Fruit fly (Drosophila melanogaster) whole organism, embryonic: ENCODE measurements around the gene Klp61F.
A peak's percentile ranks its signal among the peaks of the same experiment; 100 is the strongest.

Source experiments
- CG10979 ChIP-seq: fragments of 200-800 bp; sonication (Bioruptor generic); optimal IDR thresholded peaks from 2 replicates; lab custom pipeline; 2018; ENCODE audit warnings: missing biosample characterization, mild to moderate bottlenecking, missing genetic modification characterization, moderate library complexity
- CG11696 ChIP-seq: fragments of 200-800 bp; sonication (Bioruptor generic); IDR thresholded peaks from 2 replicates; pipeline ENCODE4 v1.3.6; 2022; ENCODE audit warnings: missing biosample characterization, missing genetic modification characterization
- CG11723 ChIP-seq: fragments of 200-800 bp; sonication (Bioruptor generic); optimal IDR thresholded peaks from 2 replicates; lab custom pipeline; 2017; ENCODE audit warnings: missing biosample characterization, mild to moderate bottlenecking, missing genetic modification characterization
- CG13894 ChIP-seq: fragments of 200-800 bp; sonication (Bioruptor generic); optimal IDR thresholded peaks from 3 replicates; lab custom pipeline; 2018; ENCODE audit warnings: missing biosample characterization, mild to moderate bottlenecking, missing genetic modification characterization, moderate library complexity
- CG16815 ChIP-seq: fragments of 200-800 bp; sonication (Bioruptor generic); optimal IDR thresholded peaks from 3 replicates; lab custom pipeline; 2017; ENCODE audit warnings: missing biosample characterization, mild to moderate bottlenecking, missing genetic modification characterization
- CG17359 ChIP-seq: fragments of 200-800 bp; sonication (Bioruptor generic); optimal IDR thresholded peaks from 3 replicates; lab custom pipeline; 2018; ENCODE audit warnings: missing biosample characterization, mild to moderate bottlenecking, missing genetic modification characterization, moderate library complexity
- CG2120 ChIP-seq: fragments of 200-800 bp; sonication (Bioruptor generic); optimal IDR thresholded peaks from 3 replicates; lab custom pipeline; 2016; ENCODE audit warnings: missing biosample characterization, missing genetic modification characterization
- CG2202 ChIP-seq: fragments of 200-800 bp; sonication (Bioruptor generic); optimal IDR thresholded peaks from 2 replicates; lab custom pipeline; 2018; ENCODE audit warnings: missing biosample characterization, mild to moderate bottlenecking, missing genetic modification characterization
- CG3281 ChIP-seq: fragments of 200-800 bp; sonication (Bioruptor generic); optimal IDR thresholded peaks from 3 replicates; lab custom pipeline; 2017; ENCODE audit warnings: missing biosample characterization, mild to moderate bottlenecking, missing genetic modification characterization
- CG33213 ChIP-seq: fragments of 200-800 bp; sonication (Bioruptor generic); optimal IDR thresholded peaks from 3 replicates; lab custom pipeline; 2016; ENCODE audit warnings: missing biosample characterization, missing genetic modification characterization
- CG3847 ChIP-seq: fragments of 200-800 bp; sonication (Bioruptor generic); IDR thresholded peaks from 2 replicates; pipeline ENCODE4 v1.3.6; 2022; ENCODE audit warnings: missing biosample characterization, missing genetic modification characterization
- CG6175 ChIP-seq: fragments of 200-800 bp; sonication (Bioruptor generic); IDR thresholded peaks from 3 replicates; pipeline ENCODE4 v1.3.6; 2022; ENCODE audit warnings: missing biosample characterization, missing genetic modification characterization
- CG7271 ChIP-seq: fragments of 200-800 bp; sonication (Bioruptor generic); optimal IDR thresholded peaks from 2 replicates; lab custom pipeline; 2018; ENCODE audit warnings: missing biosample characterization, mild to moderate bottlenecking, missing genetic modification characterization, moderate library complexity
- CG8290 ChIP-seq, 3 experiments: fragments of 200-800 bp; sonication (Bioruptor generic); optimal IDR thresholded peaks; 2 replicates each; lab custom pipeline; 2016 to 2019; ENCODE audit warnings: missing biosample characterization in 3 of 3, missing genetic modification characterization in 3 of 3, mild to moderate bottlenecking in 2 of 3, moderate library complexity in 1 of 3
- CG9932 ChIP-seq: fragments of 200-800 bp; sonication (Bioruptor generic); IDR thresholded peaks from 2 replicates; pipeline ENCODE4 v1.3.6; 2022; ENCODE audit warnings: missing biosample characterization, missing genetic modification characterization
- Dref ChIP-seq: fragments of 200-800 bp; sonication (Bioruptor generic); IDR thresholded peaks from 2 replicates; pipeline ENCODE4 v1.3.6; 2022; ENCODE audit warnings: missing biosample characterization, missing genetic modification characterization
- Drgx ChIP-seq: fragments of 200-800 bp; sonication (Bioruptor generic); IDR thresholded peaks from 2 replicates; pipeline ENCODE4 v1.3.6; 2022; ENCODE audit warnings: missing biosample characterization, missing genetic modification characterization
- Eip74EF ChIP-seq, 2 experiments: fragments of 200-800 bp in 1 of 2; fragments of >200 bp in 1 of 2; sonication (Bioruptor generic) in 1 of 2; optimal IDR thresholded peaks; 2 replicates each; lab custom pipeline; 2017 to 2019; ENCODE audit warnings: missing biosample characterization in 2 of 2, missing genetic modification characterization in 2 of 2, mild to moderate bottlenecking in 1 of 2, moderate library complexity in 1 of 2
- HmgD ChIP-seq: fragments of 200-800 bp; sonication (Bioruptor generic); optimal IDR thresholded peaks from 3 replicates; lab custom pipeline; 2016; ENCODE audit warnings: missing biosample characterization, missing genetic modification characterization
- Med ChIP-seq: fragments of 200-800 bp; sonication (Bioruptor generic); peaks from one replicate; lab custom pipeline; 2016; ENCODE audit warnings: missing biosample characterization, missing genetic modification characterization, mild to moderate bottlenecking, inconsistent platforms, moderate library complexity
- Myb ChIP-seq: fragments of 200-800 bp; sonication (Bioruptor generic); optimal IDR thresholded peaks from 2 replicates; lab custom pipeline; 2016; ENCODE audit warnings: missing biosample characterization, missing genetic modification characterization
- NC2β ChIP-seq: fragments of 200-800 bp; sonication (Bioruptor generic); optimal IDR thresholded peaks from 2 replicates; lab custom pipeline; 2016; ENCODE audit warnings: missing biosample characterization, missing genetic modification characterization
- Ptx1 ChIP-seq: fragments of 200-800 bp; sonication (Bioruptor generic); IDR thresholded peaks from 2 replicates; pipeline ENCODE4 v1.3.6; 2022; ENCODE audit warnings: missing biosample characterization, missing genetic modification characterization
- Sry-δ ChIP-seq: fragments of 200-800 bp; sonication (Bioruptor generic); optimal IDR thresholded peaks from 2 replicates; lab custom pipeline; 2016; ENCODE audit warnings: missing biosample characterization, missing genetic modification characterization
- Taf1 ChIP-seq: fragments of 200-800 bp; sonication (Bioruptor generic); IDR thresholded peaks from 2 replicates; pipeline ENCODE4 v1.3.6; 2022; ENCODE audit warnings: missing biosample characterization, missing genetic modification characterization
- bowl ChIP-seq: fragments of 200-800 bp; sonication (Bioruptor generic); IDR thresholded peaks from 2 replicates; pipeline ENCODE4 v1.3.6; 2022; ENCODE audit warnings: missing biosample characterization, missing genetic modification characterization
- btn ChIP-seq: fragments of 200-800 bp; sonication (Bioruptor generic); optimal IDR thresholded peaks from 2 replicates; lab custom pipeline; 2016; ENCODE audit warnings: missing biosample characterization, missing genetic modification characterization
- chm ChIP-seq: fragments of 200-800 bp; sonication (Bioruptor generic); IDR thresholded peaks from 2 replicates; pipeline ENCODE4 v1.3.6; 2022; ENCODE audit warnings: missing biosample characterization, missing genetic modification characterization
- chn ChIP-seq: fragments of 200-800 bp; sonication (Bioruptor generic); optimal IDR thresholded peaks from 2 replicates; lab custom pipeline; 2016; ENCODE audit warnings: missing biosample characterization, missing genetic modification characterization
- dysf ChIP-seq: fragments of 200-800 bp; sonication (Bioruptor generic); IDR thresholded peaks from 3 replicates; pipeline ENCODE4 v1.3.6; 2022; ENCODE audit warnings: missing biosample characterization, missing genetic modification characterization
- gce ChIP-seq: fragments of 200-800 bp; sonication (Bioruptor generic); IDR thresholded peaks from 3 replicates; pipeline ENCODE4 v1.3.6; 2022; ENCODE audit warnings: missing biosample characterization, missing genetic modification characterization
- gro ChIP-seq: fragments of 200-800 bp; sonication (Bioruptor generic); optimal IDR thresholded peaks from 2 replicates; lab custom pipeline; 2016; ENCODE audit warnings: missing biosample characterization, missing genetic modification characterization
- hbn ChIP-seq: fragments of 200-800 bp; sonication (Bioruptor generic); IDR thresholded peaks from 2 replicates; pipeline ENCODE4 v1.3.6; 2022; ENCODE audit warnings: missing biosample characterization, missing genetic modification characterization; ENCODE audit not compliant: partially characterized antibody
- hkb ChIP-seq, 2 experiments: fragments of 200-800 bp in 1 of 2; fragments of >200 bp in 1 of 2; sonication (Bioruptor generic) in 1 of 2; IDR thresholded peaks in 1 of 2; optimal IDR thresholded peaks in 1 of 2; 2 replicates each; pipeline versions ENCODE4 v1.3.6 to Lab custom; 2017 to 2022; ENCODE audit warnings: missing biosample characterization in 1 of 2, missing genetic modification characterization in 1 of 2
- lmd ChIP-seq: fragments of 200-800 bp; sonication (Bioruptor generic); IDR thresholded peaks from 2 replicates; pipeline ENCODE4 v1.3.6; 2022; ENCODE audit warnings: missing biosample characterization, missing genetic modification characterization
- maf-S ChIP-seq: fragments of 200-800 bp; sonication (Bioruptor generic); optimal IDR thresholded peaks from 2 replicates; lab custom pipeline; 2016; ENCODE audit warnings: missing biosample characterization, missing genetic modification characterization
- nmo ChIP-seq: fragments of 200-800 bp; sonication (Bioruptor generic); optimal IDR thresholded peaks from 2 replicates; lab custom pipeline; 2018; ENCODE audit warnings: missing biosample characterization, mild to moderate bottlenecking, missing genetic modification characterization, moderate library complexity
- nom ChIP-seq: fragments of 200-800 bp; sonication (Bioruptor generic); optimal IDR thresholded peaks from 2 replicates; lab custom pipeline; 2017; ENCODE audit warnings: missing biosample characterization, missing genetic modification characterization, mild to moderate bottlenecking, moderate library complexity, missing genetic modification reagents
- org-1 ChIP-seq: fragments of 200-800 bp; sonication (Bioruptor generic); optimal IDR thresholded peaks from 2 replicates; lab custom pipeline; 2017; ENCODE audit warnings: missing biosample characterization, missing genetic modification characterization
- pros ChIP-seq: fragments of 200-800 bp; sonication (Bioruptor generic); optimal IDR thresholded peaks from 3 replicates; lab custom pipeline; 2019; ENCODE audit warnings: missing biosample characterization, mild to moderate bottlenecking, missing genetic modification characterization, moderate library complexity
- ranshi ChIP-seq: fragments of 200-800 bp; sonication (Bioruptor generic); IDR thresholded peaks from 2 replicates; pipeline ENCODE4 v1.3.6; 2022; ENCODE audit warnings: missing biosample characterization, missing genetic modification characterization
- row ChIP-seq: fragments of 200-800 bp; sonication (Bioruptor generic); IDR thresholded peaks from 3 replicates; pipeline ENCODE4 v1.3.6; 2022; ENCODE audit warnings: missing biosample characterization, missing genetic modification characterization
- sna ChIP-seq: fragments of 200-800 bp; sonication (Bioruptor generic); IDR thresholded peaks from 2 replicates; pipeline ENCODE4 v1.3.6; 2022; ENCODE audit warnings: missing biosample characterization, missing genetic modification characterization; ENCODE audit not compliant: partially characterized antibody
- ssp ChIP-seq: fragments of 200-800 bp; sonication (Bioruptor generic); IDR thresholded peaks from 2 replicates; pipeline ENCODE4 v1.3.6; 2022; ENCODE audit warnings: missing biosample characterization, missing genetic modification characterization

The Klp61F gene

dm6 chr3L:1280890-1281622 lies 35.3 kb upstream of the Klp61F start (continued):
- TF ChIP-seq CG11696 (GFP tag; lab: Robert Waterston, UW) = no peak
- no peak for TF ChIP-seq pros (GFP tag; lab: Kevin White, UChicago)
- no peak for TF ChIP-seq CG8290 (GFP tag; optimal IDR thresholded peaks at IDR 0.05; lab: Kevin White, UChicago)
- TF ChIP-seq CG8290 (tag; optimal IDR thresholded peaks at IDR 0.05; lab: Kevin White, UChicago) = peak in 1 of 2 experiments; percentile 12
- 0 out of 2 replicates have a peak, but pooled peaks have one; percentile 17 for TF ChIP-seq CG9932 (GFP tag; lab: Robert Waterston, UW)
- TF ChIP-seq Ptx1 (GFP tag; lab: Robert Waterston, UW) = 0 out of 2 replicates have a peak, but pooled peaks have one; percentile 12
- TF ChIP-seq hbn (GFP tag; lab: Robert Waterston, UW) = no peak
- no peak for TF ChIP-seq NC2β (GFP tag; lab: Kevin White, UChicago)
- no peak for TF ChIP-seq Taf1 (GFP tag; lab: Robert Waterston, UW)
- TF ChIP-seq CG7271 (tag; lab: Kevin White, UChicago) = no peak
- TF ChIP-seq bowl (GFP tag; lab: Robert Waterston, UW) = no peak
- TF ChIP-seq CG13894 (tag; lab: Kevin White, UChicago) = peak; percentile 92
- no peak for TF ChIP-seq sna (GFP tag; lab: Robert Waterston, UW)
- TF ChIP-seq Sry-δ = no peak

DNA sequence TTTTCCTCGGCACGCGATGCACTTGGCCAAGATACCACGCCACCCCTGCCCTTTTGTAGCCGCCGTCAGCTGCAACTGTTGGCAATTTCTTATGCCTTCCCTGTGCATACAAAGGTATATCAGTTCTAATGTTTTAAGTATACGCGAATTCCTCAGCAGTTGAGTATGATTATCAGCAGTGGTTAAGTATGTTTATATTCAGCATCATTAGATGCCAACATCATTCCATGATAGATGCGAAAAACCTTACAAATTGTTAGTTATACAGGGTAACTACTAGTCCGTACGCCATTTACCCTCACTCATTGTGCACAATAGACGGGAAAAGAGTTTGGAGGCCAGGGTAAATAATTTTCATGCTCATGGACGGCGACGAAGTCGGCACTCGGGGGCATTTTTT lies 34.0 kb upstream of the Klp61F start:
- TF ChIP-seq btn (GFP tag; lab: Kevin White, UChicago) = no peak
- peak; percentile 17 for TF ChIP-seq CG2120 (GFP tag; lab: Kevin White, UChicago)
- TF ChIP-seq ssp (GFP tag; lab: Robert Waterston, UW) = 0 out of 2 replicates have a peak, but pooled peaks have one; percentile 11
- no peak for TF ChIP-seq maf-S (GFP tag; lab: Kevin White, UChicago)
- no peak for TF ChIP-seq CG11723 (GFP tag; lab: Kevin White, UChicago)
- 0 out of 2 replicates have a peak, but pooled peaks have one; percentile 16 for TF ChIP-seq CG3847 (GFP tag; lab: Robert Waterston, UW)
- TF ChIP-seq Myb (GFP tag; lab: Kevin White, UChicago) = no peak
- peak; percentile 30; the same call in 1 of the 3 replicates for TF ChIP-seq row (GFP tag; lab: Robert Waterston, UW)
- TF ChIP-seq lmd = 0 out of 2 replicates have a peak, but pooled peaks have one; percentile 9
- TF ChIP-seq gce = no peak
- peak; percentile 28; the same call in 1 of the 3 replicates for TF ChIP-seq dysf (GFP tag; lab: Robert Waterston, UW)
- TF ChIP-seq Drgx (GFP tag; lab: Robert Waterston, UW) = peak; percentile 26; the same call in 1 of the 2 replicates
- peak; percentile 19 for TF ChIP-seq Med (GFP tag; lab: Kevin White, UChicago)
- TF ChIP-seq CG8290 (GFP tag; optimal IDR thresholded peaks at IDR 0.05; lab: Kevin White, UChicago) = no peak
- TF ChIP-seq CG8290 (tag; optimal IDR thresholded peaks at IDR 0.05; lab: Kevin White, UChicago) = peak in 1 of 2 experiments; percentile 12
- no peak for TF ChIP-seq nmo (GFP tag; lab: Kevin White, UChicago)
- no peak for TF ChIP-seq CG3281 (GFP tag; lab: Kevin White, UChicago)

dm6 chr3L:1277937-1278336 lies 32.2 kb upstream of the Klp61F start:
- TF ChIP-seq gce (no peak), Dref (GFP tag; lab: Robert Waterston, UW) (no peak), gro (no peak), chn (GFP tag; lab: Kevin White, UChicago) (no peak), ranshi (GFP tag; lab: Robert Waterston, UW) (no peak), Eip74EF (GFP tag; optimal IDR thresholded peaks at IDR 0.05; lab: Kevin White, UChicago) (no peak), Sry-δ (no peak), nom (no peak), CG10979 (tag; lab: Kevin White, UChicago) (no peak), CG17359 (tag; lab: Kevin White, UChicago) (no peak), HmgD (GFP tag; lab: Kevin White, UChicago) (no peak), CG2202 (tag; lab: Kevin White, UChicago) (no peak), CG33213 (GFP tag; lab: Kevin White, UChicago) (no peak), org-1 (GFP tag; lab: Kevin White, UChicago) (no peak), chm (GFP tag; lab: Robert Waterston, UW) (no peak), hkb (optimal IDR thresholded peaks at IDR 0.05; lab: Kevin White, UChicago) (no peak), hkb (GFP tag; IDR thresholded peaks at IDR 0.05; lab: Robert Waterston, UW) (no peak), CG6175 (GFP tag; lab: Robert Waterston, UW) (no peak), CG16815 (GFP tag; lab: Kevin White, UChicago) (no peak)
- TF ChIP-seq, all 482 proteins: peak for 0
